Worm (Caenorhabditis elegans) whole organism, L3 larva: Measurements from ENCODE around the gene melo-1.

ENCODE experiments used
- R02D3.7 ChIP-seq: fragments of 150-350 bp; optimal IDR thresholded peaks from 2 replicates; lab custom pipeline; 2014; ENCODE audit warnings: missing biosample characterization, missing genetic modification characterization
- ama-1 ChIP-seq: fragments of 150-350 bp; optimal IDR thresholded peaks from 2 replicates; lab custom pipeline; 2018
- ceh-82 ChIP-seq: fragments of 150-350 bp; optimal IDR thresholded peaks from 2 replicates; lab custom pipeline; 2014; ENCODE audit warnings: missing biosample characterization, missing genetic modification characterization
- lin-39 ChIP-seq: fragments of 150-350 bp; optimal IDR thresholded peaks from 2 replicates; lab custom pipeline; 2018; ENCODE audit warnings: missing biosample characterization, missing genetic modification reagents, missing genetic modification characterization
- nhr-237 ChIP-seq: fragments of 150-350 bp; optimal IDR thresholded peaks from 2 replicates; lab custom pipeline; 2014; ENCODE audit warnings: missing biosample characterization, missing genetic modification characterization
- nhr-28 ChIP-seq: fragments of 150-350 bp; optimal IDR thresholded peaks from 2 replicates; lab custom pipeline; 2014; ENCODE audit warnings: missing biosample characterization, missing genetic modification characterization
- unc-62 ChIP-seq: fragments of 150-350 bp; sonication (generic microtip); optimal IDR thresholded peaks from 4 replicates; lab custom pipeline; 2014; ENCODE audit warnings: missing biosample characterization, missing genetic modification reagents, missing genetic modification characterization

DNA sequence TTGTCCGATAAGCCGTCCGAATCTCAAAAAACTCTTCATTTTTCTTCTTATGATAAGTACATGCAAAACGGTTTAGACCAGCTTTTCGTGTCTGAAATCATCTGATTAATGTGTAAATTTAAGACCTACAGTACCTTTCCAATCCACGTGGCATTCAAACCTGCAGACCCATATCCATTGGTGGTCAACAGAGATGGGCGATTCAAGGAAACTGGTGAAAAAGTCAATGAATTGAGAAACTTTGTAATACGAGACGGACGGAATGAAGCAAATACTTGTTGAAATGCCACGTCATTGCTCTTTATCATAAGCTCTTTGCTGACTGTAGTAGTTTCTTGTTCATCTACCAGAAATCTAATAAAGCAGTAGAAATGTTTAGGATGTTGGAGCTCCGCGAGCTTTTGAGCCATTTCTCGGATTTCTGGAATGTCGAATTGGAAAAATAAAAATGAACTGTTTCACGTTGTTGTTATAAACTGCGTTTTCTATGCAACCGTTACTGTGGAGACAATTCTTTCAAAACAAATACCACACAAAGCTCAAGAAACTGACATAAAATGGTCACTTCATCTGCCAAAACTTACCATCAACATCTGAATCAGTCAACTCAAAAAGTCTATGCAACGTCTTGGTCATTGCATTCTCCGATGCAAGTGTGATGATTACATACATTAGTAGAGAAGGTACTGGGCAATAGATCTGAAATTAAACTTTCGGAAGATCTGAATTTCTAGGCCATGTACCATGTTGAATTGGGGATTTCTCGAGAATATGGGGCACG lies 22.7 kb upstream of the melo-1 start:
- TF ChIP-seq R02D3.7 (tag; lab: Kevin White, UChicago) (no peak), ama-1 (lab: Kevin White, UChicago) (peak; percentile 68), unc-62 (GFP tag; lab: Kevin White, UChicago) (no peak), ceh-82 (tag; lab: Kevin White, UChicago) (no peak), nhr-28 (tag; lab: Kevin White, UChicago) (no peak), lin-39 (tag; lab: Kevin White, UChicago) (no peak), nhr-237 (no peak)
